Worm (Caenorhabditis elegans) whole organism, mixed stage, embryonic: ENCODE results near the gene grl-11.

Source experiments
- M03D4.4 ChIP-seq: sonication (generic microtip); optimal IDR thresholded peaks from 2 replicates; lab custom pipeline; 2017; ENCODE audit warnings: mild to moderate bottlenecking, missing genetic modification characterization, missing compliant biosample characterization
- bed-3 ChIP-seq: fragments of 200-800 bp; sonication (Bioruptor generic); optimal IDR thresholded peaks from 3 replicates; lab custom pipeline; 2018; ENCODE audit warnings: mild to moderate bottlenecking, missing genetic modification characterization, moderate library complexity, missing compliant biosample characterization
- blmp-1 ChIP-seq: fragments of 150-350 bp; optimal IDR thresholded peaks from 2 replicates; lab custom pipeline; 2014; ENCODE audit warnings: missing biosample characterization, missing genetic modification characterization
- ceh-39 ChIP-seq: fragments of 150-350 bp; optimal IDR thresholded peaks from 2 replicates; lab custom pipeline; 2014; ENCODE audit warnings: missing biosample characterization, missing genetic modification characterization
- ceh-43 ChIP-seq: fragments of 200-800 bp; sonication (Bioruptor generic); optimal IDR thresholded peaks from 2 replicates; lab custom pipeline; 2018; ENCODE audit warnings: mild to moderate bottlenecking, missing genetic modification characterization, moderate library complexity, missing compliant biosample characterization
- ceh-83 ChIP-seq: fragments of 200-800 bp; sonication (Bioruptor generic); optimal IDR thresholded peaks from 2 replicates; lab custom pipeline; 2018; ENCODE audit warnings: mild to moderate bottlenecking, missing genetic modification characterization, missing compliant biosample characterization
- ces-1 ChIP-seq: fragments of 150-350 bp; optimal IDR thresholded peaks from 2 replicates; lab custom pipeline; 2014; ENCODE audit warnings: missing biosample characterization, missing genetic modification reagents, missing genetic modification characterization
- cnd-1 ChIP-seq: fragments of 200-800 bp; sonication (Bioruptor generic); optimal IDR thresholded peaks from 2 replicates; lab custom pipeline; 2018; ENCODE audit warnings: mild to moderate bottlenecking, missing genetic modification characterization, missing compliant biosample characterization
- drap-1 ChIP-seq: fragments of 200-800 bp; sonication (Bioruptor generic); optimal IDR thresholded peaks from 3 replicates; lab custom pipeline; 2018; ENCODE audit warnings: mild to moderate bottlenecking, missing genetic modification characterization, missing compliant biosample characterization
- elt-1 ChIP-seq: sonication (generic microtip); optimal IDR thresholded peaks from 2 replicates; lab custom pipeline; 2017; ENCODE audit warnings: missing genetic modification characterization, mild to moderate bottlenecking, missing compliant biosample characterization, antibody characterized with exemption, moderate library complexity, borderline replicate concordance; ENCODE audit not compliant: insufficient read depth
- elt-3 ChIP-seq: fragments of 150-350 bp; optimal IDR thresholded peaks from 2 replicates; lab custom pipeline; 2014; ENCODE audit warnings: missing biosample characterization, missing genetic modification characterization
- flh-1 ChIP-seq: fragments of 200-800 bp; sonication (Bioruptor generic); optimal IDR thresholded peaks from 2 replicates; lab custom pipeline; 2018; ENCODE audit warnings: mild to moderate bottlenecking, missing genetic modification characterization, moderate library complexity, missing compliant biosample characterization
- ham-2 ChIP-seq: fragments of 200-800 bp; sonication (Bioruptor generic); optimal IDR thresholded peaks from 2 replicates; lab custom pipeline; 2018; ENCODE audit warnings: mild to moderate bottlenecking, missing genetic modification characterization, missing compliant biosample characterization
- hlh-1 ChIP-seq: fragments of 150-350 bp; optimal IDR thresholded peaks from 2 replicates; lab custom pipeline; 2014; ENCODE audit warnings: missing biosample characterization, missing genetic modification reagents, missing genetic modification characterization
- lin-13 ChIP-seq: fragments of 150-350 bp; optimal IDR thresholded peaks from 2 replicates; lab custom pipeline; 2014; ENCODE audit warnings: missing biosample characterization, missing genetic modification characterization
- lin-32 ChIP-seq: fragments of 200-800 bp; sonication (Bioruptor generic); optimal IDR thresholded peaks from 2 replicates; lab custom pipeline; 2018; ENCODE audit warnings: mild to moderate bottlenecking, missing genetic modification characterization, missing compliant biosample characterization
- lsy-2 ChIP-seq: fragments of 150-350 bp; optimal IDR thresholded peaks from 2 replicates; lab custom pipeline; 2014; ENCODE audit warnings: missing biosample characterization, missing genetic modification characterization
- mab-5 ChIP-seq: fragments of 150-350 bp; optimal IDR thresholded peaks from 2 replicates; lab custom pipeline; 2014; ENCODE audit warnings: missing biosample characterization, missing genetic modification characterization
- mep-1 ChIP-seq: fragments of 150-350 bp; optimal IDR thresholded peaks from 2 replicates; lab custom pipeline; 2017; ENCODE audit warnings: missing biosample characterization, missing genetic modification reagents, missing genetic modification characterization, inconsistent platforms
- mls-2 ChIP-seq: sonication (generic microtip); optimal IDR thresholded peaks from 2 replicates; lab custom pipeline; 2016; ENCODE audit warnings: mild to moderate bottlenecking, missing genetic modification characterization, moderate library complexity, missing compliant biosample characterization
- nhr-12 ChIP-seq: fragments of 150-350 bp; optimal IDR thresholded peaks from 2 replicates; lab custom pipeline; 2014; ENCODE audit warnings: missing biosample characterization, missing genetic modification characterization
- nhr-2 ChIP-seq: fragments of 150-350 bp; optimal IDR thresholded peaks from 2 replicates; lab custom pipeline; 2014; ENCODE audit warnings: missing biosample characterization, missing genetic modification characterization
- nhr-237 ChIP-seq: fragments of 150-350 bp; optimal IDR thresholded peaks from 2 replicates; lab custom pipeline; 2014; ENCODE audit warnings: missing biosample characterization, missing genetic modification characterization
- nhr-28 ChIP-seq: fragments of 150-350 bp; optimal IDR thresholded peaks from 2 replicates; lab custom pipeline; 2014; ENCODE audit warnings: missing biosample characterization, missing genetic modification characterization
- nhr-76 ChIP-seq: sonication (generic microtip); optimal IDR thresholded peaks from 2 replicates; lab custom pipeline; 2017; ENCODE audit warnings: missing biosample characterization, missing genetic modification characterization
- sem-2 ChIP-seq: fragments of 200-800 bp; sonication (Bioruptor generic); optimal IDR thresholded peaks from 2 replicates; lab custom pipeline; 2018; ENCODE audit warnings: mild to moderate bottlenecking, missing genetic modification characterization, missing compliant biosample characterization
- snpc-4 ChIP-seq: fragments of 150-350 bp; optimal IDR thresholded peaks from 2 replicates; lab custom pipeline; 2014; ENCODE audit warnings: missing biosample characterization, missing genetic modification characterization
- tbx-8 ChIP-seq: fragments of 200-800 bp; sonication (Bioruptor generic); optimal IDR thresholded peaks from 2 replicates; lab custom pipeline; 2018; ENCODE audit warnings: mild to moderate bottlenecking, missing genetic modification characterization, moderate library complexity, missing compliant biosample characterization
- unc-120 ChIP-seq: sonication (generic microtip); optimal IDR thresholded peaks from 2 replicates; lab custom pipeline; 2017; ENCODE audit warnings: missing genetic modification characterization, missing compliant biosample characterization; ENCODE audit not compliant: poor library complexity, severe bottlenecking
- unc-39 ChIP-seq: fragments of 150-350 bp; optimal IDR thresholded peaks from 2 replicates; lab custom pipeline; 2014; ENCODE audit warnings: missing biosample characterization, missing genetic modification characterization
- unc-62 ChIP-seq: fragments of 150-350 bp; optimal IDR thresholded peaks from 2 replicates; lab custom pipeline; 2014; ENCODE audit warnings: missing biosample characterization, missing genetic modification reagents, missing genetic modification characterization
- zip-8 ChIP-seq: fragments of 150-350 bp; optimal IDR thresholded peaks from 2 replicates; lab custom pipeline; 2014; ENCODE audit warnings: missing biosample characterization, missing genetic modification characterization
- ztf-11 ChIP-seq: fragments of 150-350 bp; optimal IDR thresholded peaks from 2 replicates; lab custom pipeline; 2014; ENCODE audit warnings: missing biosample characterization, missing genetic modification characterization

The grl-11 gene

ce11 chrIII:9103643-9104042 lies 14.5 kb downstream of the grl-11 start, which contains the start of gene dos-1:
Gene dos-1, plus strand, starts transcription at chrIII:9103943.
- TF ChIP-seq flh-1 (no peak), unc-39 (tag; lab: Kevin White, UChicago) (no peak), M03D4.4 (no peak), hlh-1 (tag; lab: Kevin White, UChicago) (no peak), lsy-2 (tag; lab: Kevin White, UChicago) (no peak), nhr-76 (tag; lab: Kevin White, UChicago) (no peak), mls-2 (tag; lab: Kevin White, UChicago) (no peak)

ce11 chrIII:9101212-9101611 lies 17.0 kb downstream of the grl-11 start, which contains the start of gene ZK507.1:
Gene ZK507.1, minus strand, starts transcription at chrIII:9101312.
- TF ChIP-seq hlh-1 (tag; lab: Kevin White, UChicago): no peak
- TF ChIP-seq mep-1 (tag; lab: Kevin White, UChicago): no peak
- no peak for TF ChIP-seq blmp-1 (tag; lab: Kevin White, UChicago)
- no peak for TF ChIP-seq ces-1 (GFP tag; lab: Kevin White, UChicago)

- no peak for TF ChIP-seq snpc-4 (tag; lab: Kevin White, UChicago)
- no peak for TF ChIP-seq ceh-43 (GFP tag; lab: Kevin White, UChicago)
- no peak for TF ChIP-seq mep-1 (tag; lab: Kevin White, UChicago)
- TF ChIP-seq lin-13: no peak
- TF ChIP-seq ztf-11 (tag; lab: Kevin White, UChicago): no peak
- TF ChIP-seq elt-3 (tag; lab: Kevin White, UChicago): no peak
- no peak for TF ChIP-seq sem-2 (GFP tag; lab: Kevin White, UChicago)
- no peak for TF ChIP-seq ces-1 (GFP tag; lab: Kevin White, UChicago)
- no peak for TF ChIP-seq nhr-12 (tag; lab: Kevin White, UChicago)
- TF ChIP-seq nhr-237: no peak
- no peak for TF ChIP-seq hlh-1 (tag; lab: Kevin White, UChicago)
- TF ChIP-seq ceh-39 (tag; lab: Kevin White, UChicago): no peak
- TF ChIP-seq lsy-2 (tag; lab: Kevin White, UChicago): no peak
- TF ChIP-seq flh-1: no peak
- TF ChIP-seq mab-5 (tag; lab: Kevin White, UChicago): no peak
- TF ChIP-seq ham-2 (GFP tag; lab: Kevin White, UChicago): no peak
- no peak for TF ChIP-seq cnd-1
Observed at ce11 chrIII:9091392-9092291, 26.5 kb downstream of the grl-11 start, which contains the start of gene glp-1. Gene glp-1, plus strand, starts transcription at chrIII:9092241.

- TF ChIP-seq unc-39 (tag; lab: Kevin White, UChicago) (no peak), cnd-1 (no peak), bed-3 (GFP tag; lab: Kevin White, UChicago) (no peak), nhr-12 (tag; lab: Kevin White, UChicago) (no peak), nhr-76 (tag; lab: Kevin White, UChicago) (no peak), zip-8 (tag; lab: Kevin White, UChicago) (no peak), drap-1 (GFP tag; lab: Kevin White, UChicago) (no peak), lin-32 (GFP tag; lab: Kevin White, UChicago) (no peak), lsy-2 (tag; lab: Kevin White, UChicago) (no peak), ceh-83 (GFP tag; lab: Kevin White, UChicago) (no peak), ces-1 (GFP tag; lab: Kevin White, UChicago) (no peak), ham-2 (GFP tag; lab: Kevin White, UChicago) (no peak)
Observed at ce11 chrIII:9089325-9089823, 28.8 kb downstream of the grl-11 start, which contains the start of the genes mccc-2 and mrpl-44. Gene mccc-2, minus strand, starts transcription at chrIII:9089375. Gene mrpl-44, minus strand, starts transcription at chrIII:9089375.

- TF ChIP-seq hlh-1 (tag; lab: Kevin White, UChicago) (no peak), tbx-8 (GFP tag; lab: Kevin White, UChicago) (no peak), unc-62 (GFP tag; lab: Kevin White, UChicago) (peak; percentile 11), elt-3 (tag; lab: Kevin White, UChicago) (no peak), nhr-237 (no peak), drap-1 (GFP tag; lab: Kevin White, UChicago) (no peak), unc-120 (peak; percentile 65), lin-13 (no peak), sem-2 (GFP tag; lab: Kevin White, UChicago) (no peak), cnd-1 (no peak), ceh-43 (GFP tag; lab: Kevin White, UChicago) (no peak), bed-3 (GFP tag; lab: Kevin White, UChicago) (no peak), ham-2 (GFP tag; lab: Kevin White, UChicago) (no peak), ces-1 (GFP tag; lab: Kevin White, UChicago) (peak; percentile 98), flh-1 (no peak), unc-39 (tag; lab: Kevin White, UChicago) (no peak), nhr-2 (tag; lab: Kevin White, UChicago) (no peak), ceh-39 (tag; lab: Kevin White, UChicago) (no peak), mab-5 (tag; lab: Kevin White, UChicago) (peak; percentile 75), nhr-28 (tag; lab: Kevin White, UChicago) (no peak), M03D4.4 (no peak), mls-2 (tag; lab: Kevin White, UChicago) (peak; percentile 26), blmp-1 (tag; lab: Kevin White, UChicago) (no peak), lsy-2 (tag; lab: Kevin White, UChicago) (no peak), elt-1 (tag; lab: Kevin White, UChicago) (no peak), snpc-4 (tag; lab: Kevin White, UChicago) (no peak)
Observed at ce11 chrIII:9084329-9084728, 33.8 kb downstream of the grl-11 start.
